Fruit fly (Drosophila melanogaster) Kc167 (cell line): ENCODE measurements around the gene Lnk.

ENCODE experiments used
- Sin3A ChIP-seq: fragments of >200 bp; optimal IDR thresholded peaks from 2 replicates; lab custom pipeline; 2018; ENCODE audit warnings: missing external identifiers
- h ChIP-seq: fragments of >200 bp; optimal IDR thresholded peaks from 3 replicates; lab custom pipeline; 2018; ENCODE audit warnings: missing external identifiers
- ttk ChIP-seq: sonication (Bioruptor generic); optimal IDR thresholded peaks from 2 replicates; lab custom pipeline; 2017; ENCODE audit warnings: missing external identifiers

dm6 chr3R:25883877-25884276, 4.5 kb upstream of the Lnk start:
- TF ChIP-seq h (lab: Kevin White, UChicago), result no peak
- no peak for TF ChIP-seq ttk (lab: Kevin White, UChicago)
- TF ChIP-seq Sin3A (lab: Kevin White, UChicago), result no peak
